Worm (Caenorhabditis elegans) whole organism, early embryonic: ENCODE results near the gene tsp-18.

ENCODE experiments used
- F13C5.2 ChIP-seq: sonication (generic microtip); optimal IDR thresholded peaks from 2 replicates; lab custom pipeline; 2017; ENCODE audit warnings: mild to moderate bottlenecking, missing genetic modification characterization, inconsistent platforms, missing compliant biosample characterization
- ama-1 ChIP-seq: fragments of 150-350 bp; optimal IDR thresholded peaks from 2 replicates; lab custom pipeline; 2014
- ceh-13 ChIP-seq: fragments of 200-800 bp; sonication (Bioruptor generic); optimal IDR thresholded peaks from 2 replicates; lab custom pipeline; 2018; ENCODE audit warnings: mild to moderate bottlenecking, missing genetic modification characterization, missing compliant biosample characterization
- ets-7 ChIP-seq: sonication (generic microtip); optimal IDR thresholded peaks from 2 replicates; lab custom pipeline; 2016; ENCODE audit warnings: missing genotype, missing genetic modification characterization, missing compliant biosample characterization
- flt-1 ChIP-seq: fragments of 200-800 bp; sonication (Bioruptor generic); IDR thresholded peaks from 2 replicates; pipeline ENCODE4 v1.3.6; 2022; ENCODE audit warnings: missing genetic modification characterization, missing compliant biosample characterization
- hnd-1 ChIP-seq: sonication (generic microtip); optimal IDR thresholded peaks from 2 replicates; lab custom pipeline; 2016; ENCODE audit warnings: missing genetic modification characterization, missing compliant biosample characterization
- tbx-37 ChIP-seq: fragments of 200-800 bp; sonication (Bioruptor generic); conservative IDR thresholded peaks from 2 replicates; pipeline ENCODE4 v1.3.6; 2022; ENCODE audit warnings: missing genetic modification reagents, missing genetic modification characterization, missing compliant biosample characterization
- tra-4 ChIP-seq: sonication (generic microtip); optimal IDR thresholded peaks from 2 replicates; lab custom pipeline; 2017; ENCODE audit warnings: missing genetic modification characterization, missing compliant biosample characterization

DNA sequence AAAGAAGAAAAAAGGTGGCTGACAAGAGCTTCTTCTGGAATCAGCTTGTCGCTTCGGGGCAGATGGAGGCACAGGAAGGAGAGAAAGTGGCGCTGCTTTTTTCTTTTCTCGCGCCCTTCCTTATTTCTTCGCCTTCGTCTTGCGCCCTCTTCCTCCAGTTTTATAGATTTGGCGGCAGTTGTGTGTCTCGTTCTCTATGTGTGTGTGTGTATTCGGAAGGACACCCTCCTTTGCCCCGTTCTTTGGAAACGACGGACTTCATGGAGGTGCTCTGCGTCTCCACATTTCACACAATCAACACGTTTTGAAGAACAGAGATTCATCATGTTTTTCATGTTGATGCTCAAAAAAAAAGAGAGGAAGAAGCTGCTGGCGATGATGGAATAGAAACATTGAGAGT, 44.3 kb downstream of the tsp-18 start:
- no peak for TF ChIP-seq ets-7 (tag; lab: Kevin White, UChicago)
- no peak for TF ChIP-seq ama-1 (lab: Kevin White, UChicago)
- TF ChIP-seq flt-1 (GFP tag; lab: Robert Waterston, UW): no peak
- no peak for TF ChIP-seq F13C5.2 (tag; lab: Kevin White, UChicago)
- no peak for TF ChIP-seq tra-4 (tag; lab: Kevin White, UChicago)
- TF ChIP-seq ceh-13: no peak
- no peak for TF ChIP-seq hnd-1 (tag; lab: Kevin White, UChicago)
- no peak for TF ChIP-seq tbx-37 (GFP tag; lab: Robert Waterston, UW)
